Worm (Caenorhabditis elegans): ENCODE measurements around the gene fbxa-105.

DNA sequence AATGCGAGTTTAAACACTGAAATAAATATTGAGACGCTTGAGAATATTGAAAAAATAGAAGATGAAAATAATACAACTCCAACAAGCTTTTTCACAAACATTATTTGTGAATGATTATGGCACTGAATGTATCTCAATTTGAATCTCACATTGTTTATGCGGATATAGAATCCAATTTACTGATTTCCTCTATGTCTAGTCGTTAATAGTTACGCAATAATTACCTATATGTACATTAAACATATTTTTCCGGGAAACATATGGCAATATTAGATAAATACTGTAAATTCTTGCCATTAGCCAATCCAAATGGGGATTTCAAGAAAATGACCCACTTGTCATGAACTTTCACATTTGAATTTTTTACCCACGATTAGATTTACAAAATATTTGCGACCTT is 3.5 kb upstream of the fbxa-105 start, which contains the start of gene srx-9:
- TF ChIP-seq isw-1 (GFP tag; IDR thresholded peaks at IDR 0.05) (no peak), lin-13 (GFP tag; optimal IDR thresholded peaks at IDR 0.05) (no peak), fos-1 (tag; optimal IDR thresholded peaks at IDR 0.05) (no peak), aly-2 (tag; optimal IDR thresholded peaks at IDR 0.05) (no peak), F16B12.6 (tag; optimal IDR thresholded peaks at IDR 0.05) (no peak)

Measured in whole organism, L1 larva.